Worm (Caenorhabditis elegans): ENCODE results near the gene Y102A11A.1.

Gene Y102A11A.1

ce11 chrX:2064730-2065129 lies 13.1 kb downstream of the Y102A11A.1 start, which contains the start of gene F49H12.7:
Gene F49H12.7, plus strand, starts transcription at chrX:2065030.
- TF ChIP-seq nhr-237 (tag; optimal IDR thresholded peaks at IDR 0.05) (no peak), egl-27 (tag; optimal IDR thresholded peaks at IDR 0.05) (no peak), egl-5 (tag; optimal IDR thresholded peaks at IDR 0.05) (no peak), fos-1 (tag; optimal IDR thresholded peaks at IDR 0.05) (no peak), nhr-43 (tag; optimal IDR thresholded peaks at IDR 0.05; ENCODE audit: poor library complexity, severe bottlenecking) (no peak), ceh-9 (tag; optimal IDR thresholded peaks at IDR 0.05) (no peak), elt-2 (tag; optimal IDR thresholded peaks at IDR 0.05) (no peak), elt-3 (tag; optimal IDR thresholded peaks at IDR 0.05) (no peak), zag-1 (tag; optimal IDR thresholded peaks at IDR 0.05) (no peak), nfya-1 (tag; optimal IDR thresholded peaks at IDR 0.05; ENCODE audit: insufficient read depth) (no peak), pqm-1 (tag; optimal IDR thresholded peaks at IDR 0.05) (no peak), nhr-77 (tag; optimal IDR thresholded peaks at IDR 0.05) (no peak), jun-1 (tag; optimal IDR thresholded peaks at IDR 0.05) (no peak), ztf-4 (tag; optimal IDR thresholded peaks at IDR 0.05) (no peak), nhr-76 (tag; optimal IDR thresholded peaks at IDR 0.05) (no peak), lsy-12 (tag; optimal IDR thresholded peaks at IDR 0.05) (no peak)

- TF ChIP-seq nhr-23 (tag; optimal IDR thresholded peaks at IDR 0.05) = no peak
- TF ChIP-seq nfya-1 (tag; optimal IDR thresholded peaks at IDR 0.05; ENCODE audit: insufficient read depth) = no peak
- TF ChIP-seq ztf-11 (tag; optimal IDR thresholded peaks at IDR 0.05) = no peak
- peak; percentile 90 for TF ChIP-seq pqm-1 (tag; optimal IDR thresholded peaks at IDR 0.05)
- no peak for TF ChIP-seq ceh-16 (tag; optimal IDR thresholded peaks at IDR 0.05)
- TF ChIP-seq elt-1 (tag; optimal IDR thresholded peaks at IDR 0.05) = no peak
- TF ChIP-seq nhr-67 (tag; optimal IDR thresholded peaks at IDR 0.05) = no peak
- TF ChIP-seq R02D3.7 (tag; optimal IDR thresholded peaks at IDR 0.05) = no peak
- peak; percentile 66 for TF ChIP-seq pha-4 (tag; optimal IDR thresholded peaks at IDR 0.05)
- no peak for TF ChIP-seq daf-12 (tag; optimal IDR thresholded peaks at IDR 0.05)
- no peak for TF ChIP-seq lin-39 (tag; optimal IDR thresholded peaks at IDR 0.05)
- TF ChIP-seq jun-1 (tag; optimal IDR thresholded peaks at IDR 0.05) = peak; percentile 58
- TF ChIP-seq elt-2 (tag; optimal IDR thresholded peaks at IDR 0.05) = peak; percentile 80
Observed at ce11 chrX:2068294-2068693, 16.7 kb downstream of the Y102A11A.1 start.

ce11 chrX:2070418-2070996 lies 18.9 kb downstream of the Y102A11A.1 start, which contains the start of gene acl-4:
Gene acl-4, minus strand, starts transcription at chrX:2070444.
- TF ChIP-seq elt-2 (tag; optimal IDR thresholded peaks at IDR 0.05) (peak; percentile 9), nhr-43 (tag; optimal IDR thresholded peaks at IDR 0.05; ENCODE audit: poor library complexity, severe bottlenecking) (no peak), lin-15B (tag; optimal IDR thresholded peaks at IDR 0.05) (no peak), jun-1 (tag; optimal IDR thresholded peaks at IDR 0.05) (peak; percentile 16)

DNA sequence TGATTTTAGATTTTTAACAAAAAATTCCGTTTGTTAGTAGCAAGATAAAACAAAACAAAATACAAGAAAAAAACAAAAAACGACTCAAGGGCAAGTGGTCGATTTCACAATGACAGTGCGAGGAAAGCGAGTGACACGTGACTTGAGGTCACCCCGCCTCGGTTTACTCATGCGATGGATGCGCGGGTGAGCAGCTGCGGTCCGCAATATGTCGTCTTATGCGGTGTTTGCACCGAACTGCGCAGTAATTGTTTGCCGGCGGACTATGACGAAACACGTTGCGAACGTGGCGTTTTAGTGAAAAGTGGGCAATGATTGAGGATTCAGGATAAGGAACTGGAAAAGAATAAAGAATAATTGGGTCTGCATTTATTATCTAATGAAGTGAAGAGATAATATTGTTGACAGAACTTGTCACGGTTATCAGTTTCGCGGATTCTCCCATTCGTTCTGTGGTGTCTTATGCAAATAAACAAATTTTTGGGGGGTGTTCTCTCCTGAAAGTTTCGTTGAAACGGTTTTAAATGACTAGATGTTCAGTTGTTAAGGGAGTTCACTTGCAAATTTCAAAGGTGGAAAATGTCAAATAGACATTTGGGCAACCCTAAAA lies 19.9 kb downstream of the Y102A11A.1 start:
- no peak for TF ChIP-seq mml-1 (tag; optimal IDR thresholded peaks at IDR 0.05)
- no peak for TF ChIP-seq unc-39 (tag; optimal IDR thresholded peaks at IDR 0.05)
- no peak for TF ChIP-seq daf-12 (tag; optimal IDR thresholded peaks at IDR 0.05)
- TF ChIP-seq mdl-1 (tag; optimal IDR thresholded peaks at IDR 0.05) = peak; percentile 55
- peak; percentile 38 for TF ChIP-seq elt-1 (tag; optimal IDR thresholded peaks at IDR 0.05)
- no peak for TF ChIP-seq nhr-11 (tag; optimal IDR thresholded peaks at IDR 0.05)
- TF ChIP-seq nhr-67 (tag; optimal IDR thresholded peaks at IDR 0.05) = no peak
- TF ChIP-seq ceh-9 (tag; optimal IDR thresholded peaks at IDR 0.05) = no peak
- no peak for TF ChIP-seq ceh-28 (tag; optimal IDR thresholded peaks at IDR 0.05)
- no peak for TF ChIP-seq nhr-237 (tag; optimal IDR thresholded peaks at IDR 0.05)
- TF ChIP-seq hmg-11 (tag; optimal IDR thresholded peaks at IDR 0.05) = peak; percentile 81
- no peak for TF ChIP-seq nhr-12 (tag; optimal IDR thresholded peaks at IDR 0.05)
- TF ChIP-seq ama-1 (optimal IDR thresholded peaks at IDR 0.05) = no peak
- TF ChIP-seq elt-2 (tag; optimal IDR thresholded peaks at IDR 0.05) = peak; percentile 68
- TF ChIP-seq nhr-25 (tag; optimal IDR thresholded peaks at IDR 0.05) = peak; percentile 88
- TF ChIP-seq sea-2 (GFP tag; optimal IDR thresholded peaks at IDR 0.05) = no peak
- no peak for TF ChIP-seq zag-1 (tag; optimal IDR thresholded peaks at IDR 0.05)
- no peak for TF ChIP-seq elt-3 (tag; optimal IDR thresholded peaks at IDR 0.05)
- TF ChIP-seq unc-62 (GFP tag; optimal IDR thresholded peaks at IDR 0.05) = no peak
- TF ChIP-seq lin-15B (tag; optimal IDR thresholded peaks at IDR 0.05) = peak; percentile 26
- peak; percentile 72 for TF ChIP-seq nfya-1 (tag; optimal IDR thresholded peaks at IDR 0.05; ENCODE audit: insufficient read depth)
- TF ChIP-seq tbx-2 (tag; optimal IDR thresholded peaks at IDR 0.05) = peak; percentile 26
- TF ChIP-seq ztf-11 (tag; optimal IDR thresholded peaks at IDR 0.05) = no peak
- TF ChIP-seq nhr-77 (tag; optimal IDR thresholded peaks at IDR 0.05) = no peak
- TF ChIP-seq eor-1 (tag; optimal IDR thresholded peaks at IDR 0.05) = no peak
- TF ChIP-seq egl-27 (tag; optimal IDR thresholded peaks at IDR 0.05) = no peak
- TF ChIP-seq ceh-16 (tag; optimal IDR thresholded peaks at IDR 0.05) = no peak
- no peak for TF ChIP-seq ceh-82 (tag; optimal IDR thresholded peaks at IDR 0.05)
- peak; percentile 10 for TF ChIP-seq snpc-4 (tag; optimal IDR thresholded peaks at IDR 0.05)
- TF ChIP-seq nhr-28 (tag; optimal IDR thresholded peaks at IDR 0.05) = no peak
- no peak for TF ChIP-seq ZK546.5 (tag; optimal IDR thresholded peaks at IDR 0.05)
- TF ChIP-seq fos-1 (tag; optimal IDR thresholded peaks at IDR 0.05) = no peak
- no peak for TF ChIP-seq nhr-76 (tag; optimal IDR thresholded peaks at IDR 0.05)
- no peak for TF ChIP-seq fkh-2 (tag; optimal IDR thresholded peaks at IDR 0.05)
- TF ChIP-seq pqm-1 (tag; optimal IDR thresholded peaks at IDR 0.05) = peak; percentile 4
